Worm (Caenorhabditis elegans) whole organism, L4/young adult: ENCODE results near the gene pdf-1.

Experiments
- W03F9.2 ChIP-seq: fragments of 150-350 bp; optimal IDR thresholded peaks from 2 replicates; lab custom pipeline; 2014; ENCODE audit warnings: missing biosample characterization, missing genetic modification characterization
- dao-5 ChIP-seq: sonication (generic microtip); optimal IDR thresholded peaks from 2 replicates; lab custom pipeline; 2016; ENCODE audit warnings: missing genotype, missing genetic modification characterization, moderate library complexity, missing compliant biosample characterization
- him-1 ChIP-seq: sonication (generic microtip); optimal IDR thresholded peaks from 2 replicates; lab custom pipeline; 2016; ENCODE audit warnings: missing genotype, missing genetic modification reagents, missing genetic modification characterization, missing compliant biosample characterization

- no peak for TF ChIP-seq him-1 (tag; lab: Kevin White, UChicago)
- no peak for TF ChIP-seq dao-5 (tag; lab: Kevin White, UChicago)
- TF ChIP-seq W03F9.2 (tag; lab: Kevin White, UChicago): no peak
These were observed 5.9 kb downstream of the pdf-1 start, which contains the start of gene T07E3.2 for ce11 chrIII:6906409-6906808.
